Worm (Caenorhabditis elegans) whole organism, L1 larva: ENCODE measurements around the gene zig-11.

Experiments
- alr-1 ChIP-seq: fragments of 200-800 bp; sonication (Bioruptor generic); optimal IDR thresholded peaks from 2 replicates; lab custom pipeline; 2018; ENCODE audit warnings: borderline replicate concordance, mild to moderate bottlenecking, missing genetic modification characterization, missing compliant biosample characterization
- blmp-1 ChIP-seq: fragments of 150-350 bp; optimal IDR thresholded peaks from 2 replicates; lab custom pipeline; 2014; ENCODE audit warnings: missing biosample characterization, missing genetic modification characterization
- dsc-1 ChIP-seq: sonication (generic microtip); optimal IDR thresholded peaks from 2 replicates; lab custom pipeline; 2016; ENCODE audit warnings: mild to moderate bottlenecking, missing genetic modification characterization, missing compliant biosample characterization
- egl-27 ChIP-seq, 2 experiments: fragments of 150-350 bp in 1 of 2; sonication (generic microtip); optimal IDR thresholded peaks; 3 replicates each; lab custom pipeline; 2017 to 2018; ENCODE audit warnings: missing biosample characterization in 2 of 2, missing genetic modification characterization in 2 of 2, missing genetic modification reagents in 2 of 2
- lin-13 ChIP-seq: fragments of 150-350 bp; optimal IDR thresholded peaks from 2 replicates; lab custom pipeline; 2014; ENCODE audit warnings: missing biosample characterization, missing genetic modification reagents, missing genetic modification characterization
- lin-15B ChIP-seq: fragments of 150-350 bp; sonication (generic microtip); optimal IDR thresholded peaks from 3 replicates; lab custom pipeline; 2014; ENCODE audit warnings: missing biosample characterization, missing genetic modification characterization
- lin-35 ChIP-seq, 2 experiments: fragments of 150-350 bp; optimal IDR thresholded peaks; 2 replicates each; lab custom pipeline; 2014; ENCODE audit warnings: missing biosample characterization in 2 of 2, missing genetic modification characterization in 2 of 2, missing genetic modification reagents in 2 of 2
- lir-3 ChIP-seq: sonication (generic microtip); optimal IDR thresholded peaks from 2 replicates; lab custom pipeline; 2016; ENCODE audit warnings: mild to moderate bottlenecking, missing genetic modification characterization, moderate library complexity, missing compliant biosample characterization; ENCODE audit not compliant: poor library complexity
- mab-9 ChIP-seq: fragments of 200-800 bp; sonication (Bioruptor generic); IDR thresholded peaks from 2 replicates; pipeline ENCODE4 v1.3.6; 2022; ENCODE audit warnings: missing genetic modification reagents, missing genetic modification characterization, missing compliant biosample characterization
- mdl-1 ChIP-seq, 2 experiments: fragments of 150-350 bp; optimal IDR thresholded peaks; 2 replicates each; lab custom pipeline; 2014 to 2017; ENCODE audit warnings: missing biosample characterization in 2 of 2, missing genetic modification characterization in 2 of 2, inconsistent platforms in 1 of 2
- skn-1 ChIP-seq: fragments of 150-350 bp; optimal IDR thresholded peaks from 2 replicates; lab custom pipeline; 2014; ENCODE audit warnings: missing biosample characterization, missing genetic modification characterization
- ztf-11 ChIP-seq, 2 experiments: sonication (generic microtip); optimal IDR thresholded peaks; 2 replicates each; lab custom pipeline; 2016 to 2017; ENCODE audit warnings: missing genetic modification characterization in 2 of 2, missing biosample characterization in 1 of 2, missing compliant biosample characterization in 1 of 2

DNA sequence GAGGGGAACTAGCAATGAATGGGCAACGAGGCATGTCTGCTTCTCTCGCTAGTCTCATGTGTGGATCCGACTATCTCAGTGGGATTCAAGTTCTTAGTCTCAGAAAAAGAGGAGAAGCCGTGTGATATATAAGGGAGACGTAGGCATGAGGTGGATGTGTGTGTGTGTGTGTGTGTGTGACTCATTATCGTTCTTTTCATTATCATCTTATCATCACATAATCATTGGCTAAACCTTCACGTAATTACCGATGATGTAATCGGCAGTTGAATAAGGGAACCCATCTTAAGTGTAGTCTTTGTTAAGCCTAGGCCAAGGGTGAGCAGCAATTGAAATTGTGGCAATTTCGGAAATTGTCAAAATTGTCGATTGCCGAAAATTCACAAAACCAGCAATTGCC is 62.8 kb downstream of the zig-11 start, which contains the start of gene Y32G9B.1:
- TF ChIP-seq mab-9 (GFP tag; lab: Robert Waterston, UW) (no peak), skn-1 (tag; lab: Kevin White, UChicago) (no peak), lin-35 (GFP tag; optimal IDR thresholded peaks at IDR 0.05; lab: Kevin White, UChicago) (no peak), egl-27 (tag; optimal IDR thresholded peaks at IDR 0.05; lab: Kevin White, UChicago) (no peak), blmp-1 (tag; lab: Kevin White, UChicago) (no peak), alr-1 (tag; lab: Kevin White, UChicago) (no peak), lin-13 (GFP tag; lab: Kevin White, UChicago) (no peak), lin-15B (tag; lab: Kevin White, UChicago) (no peak), ztf-11 (tag; optimal IDR thresholded peaks at IDR 0.05; lab: Kevin White, UChicago) (no peak), mdl-1 (tag; optimal IDR thresholded peaks at IDR 0.05; lab: Kevin White, UChicago) (no peak), lir-3 (tag; lab: Kevin White, UChicago) (no peak), dsc-1 (tag; lab: Kevin White, UChicago) (peak; percentile 14)
